Worm (Caenorhabditis elegans) whole organism, late embryonic: ENCODE measurements around the gene ins-19.

Source experiments
- F13H6.1 ChIP-seq: sonication (generic microtip); optimal IDR thresholded peaks from 2 replicates; lab custom pipeline; 2016; ENCODE audit warnings: missing genetic modification characterization, missing compliant biosample characterization
- Y22D7AL.16 ChIP-seq: sonication (generic microtip); optimal IDR thresholded peaks from 2 replicates; lab custom pipeline; 2016; ENCODE audit warnings: missing genetic modification characterization, missing compliant biosample characterization
- ahr-1 ChIP-seq: sonication (generic microtip); optimal IDR thresholded peaks from 2 replicates; lab custom pipeline; 2016; ENCODE audit warnings: missing genetic modification characterization, missing compliant biosample characterization
- ama-1 ChIP-seq: fragments of 150-350 bp; optimal IDR thresholded peaks from 2 replicates; lab custom pipeline; 2014
- ceh-14 ChIP-seq: sonication (generic microtip); optimal IDR thresholded peaks from 2 replicates; lab custom pipeline; 2016; ENCODE audit warnings: missing genotype, missing genetic modification characterization, missing compliant biosample characterization
- ceh-18 ChIP-seq: sonication (generic microtip); optimal IDR thresholded peaks from 2 replicates; lab custom pipeline; 2016; ENCODE audit warnings: missing genetic modification characterization, missing compliant biosample characterization
- ceh-19 ChIP-seq: fragments of 200-800 bp; sonication (Bioruptor generic); optimal IDR thresholded peaks from 2 replicates; lab custom pipeline; 2018; ENCODE audit warnings: mild to moderate bottlenecking, missing genetic modification characterization, missing compliant biosample characterization
- ceh-24 ChIP-seq: sonication (generic microtip); optimal IDR thresholded peaks from 2 replicates; lab custom pipeline; 2016; ENCODE audit warnings: mild to moderate bottlenecking, missing genetic modification characterization, missing compliant biosample characterization
- ceh-30 ChIP-seq: fragments of 150-350 bp; optimal IDR thresholded peaks from 2 replicates; lab custom pipeline; 2014; ENCODE audit warnings: missing biosample characterization, missing genetic modification characterization
- ceh-48 ChIP-seq: sonication (generic microtip); optimal IDR thresholded peaks from 2 replicates; lab custom pipeline; 2016; ENCODE audit warnings: missing genetic modification characterization, inconsistent platforms, missing compliant biosample characterization
- che-1 ChIP-seq: sonication (generic microtip); optimal IDR thresholded peaks from 2 replicates; lab custom pipeline; 2016; ENCODE audit warnings: mild to moderate bottlenecking, missing genetic modification characterization, missing compliant biosample characterization
- dmd-4 ChIP-seq: sonication (generic microtip); optimal IDR thresholded peaks from 2 replicates; lab custom pipeline; 2016; ENCODE audit warnings: borderline replicate concordance, missing genetic modification characterization, missing compliant biosample characterization
- dve-1 ChIP-seq: sonication (generic microtip); optimal IDR thresholded peaks from 2 replicates; lab custom pipeline; 2017; ENCODE audit warnings: antibody characterized with exemption, mild to moderate bottlenecking, missing genetic modification characterization, missing compliant biosample characterization
- elt-2 ChIP-seq: sonication (generic microtip); optimal IDR thresholded peaks from 2 replicates; lab custom pipeline; 2016; ENCODE audit warnings: missing genetic modification reagents, missing genetic modification characterization, missing compliant biosample characterization
- ets-4 ChIP-seq: sonication (generic microtip); optimal IDR thresholded peaks from 2 replicates; lab custom pipeline; 2016; ENCODE audit warnings: missing genetic modification characterization, missing compliant biosample characterization
- eyg-1 ChIP-seq: sonication (generic microtip); optimal IDR thresholded peaks from 2 replicates; lab custom pipeline; 2016; ENCODE audit warnings: missing genotype, missing genetic modification characterization, missing compliant biosample characterization
- fax-1 ChIP-seq: sonication (generic microtip); optimal IDR thresholded peaks from 2 replicates; lab custom pipeline; 2016; ENCODE audit warnings: missing genotype, missing genetic modification characterization, missing compliant biosample characterization
- gmeb-2 ChIP-seq: sonication (generic microtip); optimal IDR thresholded peaks from 2 replicates; lab custom pipeline; 2016; ENCODE audit warnings: missing genetic modification characterization, inconsistent platforms, missing compliant biosample characterization
- hlh-15 ChIP-seq: sonication (generic microtip); optimal IDR thresholded peaks from 2 replicates; lab custom pipeline; 2016; ENCODE audit warnings: missing genetic modification characterization, missing compliant biosample characterization
- lim-6 ChIP-seq: sonication (generic microtip); optimal IDR thresholded peaks from 2 replicates; lab custom pipeline; 2016; ENCODE audit warnings: missing genetic modification characterization, missing compliant biosample characterization
- madf-2 ChIP-seq: sonication (generic microtip); optimal IDR thresholded peaks from 2 replicates; lab custom pipeline; 2017; ENCODE audit warnings: missing genetic modification characterization, missing compliant biosample characterization
- mec-3 ChIP-seq: sonication (generic microtip); optimal IDR thresholded peaks from 2 replicates; lab custom pipeline; 2016; ENCODE audit warnings: borderline replicate concordance, missing genetic modification characterization, missing compliant biosample characterization
- nhr-11 ChIP-seq: fragments of 150-350 bp; optimal IDR thresholded peaks from 2 replicates; lab custom pipeline; 2014; ENCODE audit warnings: missing biosample characterization, missing genetic modification characterization
- nhr-232 ChIP-seq: sonication (generic microtip); optimal IDR thresholded peaks from 2 replicates; lab custom pipeline; 2016; ENCODE audit warnings: missing genetic modification characterization, missing compliant biosample characterization
- odd-2 ChIP-seq: sonication (generic microtip); optimal IDR thresholded peaks from 2 replicates; lab custom pipeline; 2017; ENCODE audit warnings: antibody characterized with exemption, mild to moderate bottlenecking, missing genetic modification characterization, missing compliant biosample characterization
- pha-4 ChIP-seq: fragments of 150-350 bp; optimal IDR thresholded peaks from 2 replicates; lab custom pipeline; 2018; ENCODE audit warnings: missing biosample characterization, missing genetic modification reagents, missing genetic modification characterization
- pqm-1 ChIP-seq: sonication (generic microtip); optimal IDR thresholded peaks from 2 replicates; lab custom pipeline; 2016; ENCODE audit warnings: missing genetic modification characterization, missing compliant biosample characterization
- ref-2 ChIP-seq: sonication (generic microtip); optimal IDR thresholded peaks from 2 replicates; lab custom pipeline; 2016; ENCODE audit warnings: missing genetic modification characterization, missing compliant biosample characterization
- rnt-1 ChIP-seq: sonication (generic microtip); optimal IDR thresholded peaks from 2 replicates; lab custom pipeline; 2016; ENCODE audit warnings: missing genetic modification characterization, missing compliant biosample characterization
- sox-4 ChIP-seq: sonication (generic microtip); optimal IDR thresholded peaks from 2 replicates; lab custom pipeline; 2017; ENCODE audit warnings: mild to moderate bottlenecking, missing genetic modification characterization, inconsistent platforms, missing compliant biosample characterization
- syd-9 ChIP-seq: sonication (generic microtip); optimal IDR thresholded peaks from 2 replicates; lab custom pipeline; 2016; ENCODE audit warnings: mild to moderate bottlenecking, missing genetic modification characterization, moderate library complexity, missing compliant biosample characterization
- tbx-2 ChIP-seq: sonication (generic microtip); optimal IDR thresholded peaks from 2 replicates; lab custom pipeline; 2016; ENCODE audit warnings: missing genetic modification characterization, missing compliant biosample characterization
- unc-42 ChIP-seq: sonication (generic microtip); optimal IDR thresholded peaks from 2 replicates; lab custom pipeline; 2016; ENCODE audit warnings: missing genotype, missing genetic modification characterization, missing compliant biosample characterization
- unc-55 ChIP-seq: sonication (generic microtip); optimal IDR thresholded peaks from 2 replicates; lab custom pipeline; 2017; ENCODE audit warnings: missing biosample characterization, missing genetic modification reagents, missing genetic modification characterization

ins-19 gene

ce11 chrII:3156749-3157148 is 30.5 kb upstream of the ins-19 start, which contains the start of gene sri-33:
TSS of gene sri-33 (minus strand) at chrII:3156849.
- no peak for TF ChIP-seq rnt-1
- no peak for TF ChIP-seq ceh-18 (tag; lab: Kevin White, UChicago)
- no peak for TF ChIP-seq ref-2 (tag; lab: Kevin White, UChicago)

- TF ChIP-seq dmd-4 (tag; lab: Kevin White, UChicago) (no peak), ahr-1 (no peak), odd-2 (tag; lab: Kevin White, UChicago) (no peak), mec-3 (no peak), pqm-1 (tag; lab: Kevin White, UChicago) (no peak), ets-4 (tag; lab: Kevin White, UChicago) (no peak), elt-2 (tag; lab: Kevin White, UChicago) (no peak), tbx-2 (tag; lab: Kevin White, UChicago) (no peak), unc-55 (GFP tag; lab: Kevin White, UChicago) (no peak), nhr-11 (no peak), eyg-1 (tag; lab: Kevin White, UChicago) (no peak), ama-1 (no peak), unc-42 (tag; lab: Kevin White, UChicago) (no peak), gmeb-2 (no peak), ceh-19 (GFP tag; lab: Kevin White, UChicago) (no peak), ceh-24 (tag; lab: Kevin White, UChicago) (no peak), nhr-232 (tag; lab: Kevin White, UChicago) (no peak), syd-9 (tag; lab: Kevin White, UChicago) (no peak)
- TF ChIP-seq, all 69 proteins: peak for 0
Measured at ce11 chrII:3154383-3154782, 28.1 kb upstream of the ins-19 start, which contains the start of gene sri-32. TSS of gene sri-32 (minus strand) at chrII:3154483.

- no peak for TF ChIP-seq pqm-1 (tag; lab: Kevin White, UChicago)
- no peak for TF ChIP-seq pha-4 (tag; lab: Kevin White, UChicago)
- no peak for TF ChIP-seq nhr-11
- no peak for TF ChIP-seq ref-2 (tag; lab: Kevin White, UChicago)
- no peak for TF ChIP-seq ceh-14 (tag; lab: Kevin White, UChicago)
- TF ChIP-seq che-1 (tag; lab: Kevin White, UChicago), result no peak
- TF ChIP-seq ceh-24 (tag; lab: Kevin White, UChicago), result no peak
- TF ChIP-seq fax-1 (tag; lab: Kevin White, UChicago), result no peak
Measured at ce11 chrII:3151615-3152014, 25.4 kb upstream of the ins-19 start, which contains the start of the genes T10D4.14 and T10D4.19. TSS of gene T10D4.14 (minus strand) at chrII:3151715. TSS of gene T10D4.19 (plus strand) at chrII:3151918.

- no peak for TF ChIP-seq ceh-48
- TF ChIP-seq dve-1, result no peak
Measured at ce11 chrII:3149521-3150190, 23.4 kb upstream of the ins-19 start, which contains the start of the genes T10D4.11 and T10D4.1. TSS of gene T10D4.11 (minus strand) at chrII:3149621. TSS of gene T10D4.1 (plus strand) at chrII:3150140.

- TF ChIP-seq Y22D7AL.16 (tag; lab: Kevin White, UChicago) (no peak), ceh-18 (tag; lab: Kevin White, UChicago) (no peak), F13H6.1 (tag; lab: Kevin White, UChicago) (no peak), ceh-30 (tag; lab: Kevin White, UChicago) (no peak), sox-4 (tag; lab: Kevin White, UChicago) (no peak), madf-2 (tag; lab: Kevin White, UChicago) (no peak), ref-2 (tag; lab: Kevin White, UChicago) (no peak), lim-6 (no peak), hlh-15 (tag; lab: Kevin White, UChicago) (no peak)
Measured at ce11 chrII:3148404-3148803, 22.2 kb upstream of the ins-19 start.
